Fruit fly (Drosophila melanogaster): ENCODE measurements around the gene CG7091.

Gene CG7091

dm6 chr3R:12985828-12986530 is 8.2 kb downstream of the CG7091 start, which contains the start of gene CG31342 (continued):
- TF ChIP-seq NfI (GFP tag; optimal IDR thresholded peaks at IDR 0.05) = peak; percentile 19
- TF ChIP-seq Six4 (GFP tag; optimal IDR thresholded peaks at IDR 0.05) = peak; percentile 61
- TF ChIP-seq gce (GFP tag; IDR thresholded peaks at IDR 0.05) = no peak
- no peak for TF ChIP-seq CG11560 (tag; IDR thresholded peaks at IDR 0.05)
- peak in 1 of 3 experiments; percentile 86 for TF ChIP-seq Stat92E (GFP tag; optimal IDR thresholded peaks at IDR 0.05)
- TF ChIP-seq ken (GFP tag; IDR thresholded peaks at IDR 0.05) = no peak
- no peak for TF ChIP-seq tap (tag; optimal IDR thresholded peaks at IDR 0.05)
- no peak for TF ChIP-seq Hr51 (GFP tag; optimal IDR thresholded peaks at IDR 0.05)
- no peak for TF ChIP-seq trh (GFP tag; optimal IDR thresholded peaks at IDR 0.05)
- no peak for TF ChIP-seq Mad (GFP tag; optimal IDR thresholded peaks at IDR 0.05)
- TF ChIP-seq phol (tag; optimal IDR thresholded peaks at IDR 0.05) = peak; percentile 99
- peak; percentile 48; the same call in 1 of the 2 replicates for TF ChIP-seq CG32532 (GFP tag; IDR thresholded peaks at IDR 0.05)
- no peak for TF ChIP-seq CG12236 (GFP tag; optimal IDR thresholded peaks at IDR 0.05)
- TF ChIP-seq Usf (GFP tag; optimal IDR thresholded peaks at IDR 0.05) = no peak
- no peak for TF ChIP-seq dan (GFP tag; IDR thresholded peaks at IDR 0.05)
- no peak for TF ChIP-seq CG8281 (tag; optimal IDR thresholded peaks at IDR 0.05)
- TF ChIP-seq sug (tag; optimal IDR thresholded peaks at IDR 0.05) = peak; percentile 54
- no peak for TF ChIP-seq CG18262 (tag; optimal IDR thresholded peaks at IDR 0.05)
- peak; percentile 36 for TF ChIP-seq CG33557 (GFP tag; optimal IDR thresholded peaks at IDR 0.05)
- TF ChIP-seq Blimp-1 (GFP tag; optimal IDR thresholded peaks at IDR 0.05) = no peak
- TF ChIP-seq Optix (GFP tag; IDR thresholded peaks at IDR 0.05) = no peak
- TF ChIP-seq CG4617 (GFP tag; optimal IDR thresholded peaks at IDR 0.05; ENCODE audit: borderline replicate concordance) = peak; percentile 93
- TF ChIP-seq CG4282 (GFP tag; optimal IDR thresholded peaks at IDR 0.05) = no peak
- TF ChIP-seq CG12155 (GFP tag; optimal IDR thresholded peaks at IDR 0.05) = no peak
- no peak for TF ChIP-seq CG18599 (GFP tag; optimal IDR thresholded peaks at IDR 0.05)
- no peak for TF ChIP-seq CG7839 (tag; optimal IDR thresholded peaks at IDR 0.05)
- TF ChIP-seq BEAF-32 (GFP tag; optimal IDR thresholded peaks at IDR 0.05) = peak; percentile 76
- TF ChIP-seq Gsc (GFP tag; IDR thresholded peaks at IDR 0.05) = no peak
- TF ChIP-seq Dek (tag; optimal IDR thresholded peaks at IDR 0.05) = peak; percentile 7
- no peak for TF ChIP-seq CG7786 (GFP tag; optimal IDR thresholded peaks at IDR 0.05)
- TF ChIP-seq Max (GFP tag; optimal IDR thresholded peaks at IDR 0.05) = no peak
- TF ChIP-seq Sry-β (GFP tag; optimal IDR thresholded peaks at IDR 0.05) = no peak
- no peak for TF ChIP-seq nau (GFP tag; optimal IDR thresholded peaks at IDR 0.05)
- peak; percentile 68 for TF ChIP-seq PHDP (tag; optimal IDR thresholded peaks at IDR 0.05)
- TF ChIP-seq CG17361 (GFP tag; IDR thresholded peaks at IDR 0.05) = no peak
- TF ChIP-seq CG14014 (GFP tag; IDR thresholded peaks at IDR 0.05) = peak; percentile 35; the same call in 1 of the 2 replicates
- no peak for TF ChIP-seq CG31441 (GFP tag; IDR thresholded peaks at IDR 0.05)
- TF ChIP-seq CG10431 (GFP tag; optimal IDR thresholded peaks at IDR 0.05) = no peak
- no peak for TF ChIP-seq CG12744 (GFP tag; optimal IDR thresholded peaks at IDR 0.05)
- peak; percentile 30 for TF ChIP-seq gfzf (GFP tag; optimal IDR thresholded peaks at IDR 0.05)
- no peak for TF ChIP-seq CG8478 (optimal IDR thresholded peaks at IDR 0.05)
- peak; percentile 14 for TF ChIP-seq CrebB (tag; optimal IDR thresholded peaks at IDR 0.05)
- TF ChIP-seq Ets97D (GFP tag; optimal IDR thresholded peaks at IDR 0.05) = peak; percentile 17
- peak; percentile 25; the same call in 1 of the 3 replicates for TF ChIP-seq ci (GFP tag; IDR thresholded peaks at IDR 0.05)
- TF ChIP-seq schlank (tag; optimal IDR thresholded peaks at IDR 0.05) = no peak
- peak; percentile 6 for TF ChIP-seq CG4328 (GFP tag; optimal IDR thresholded peaks at IDR 0.05)
- no peak for TF ChIP-seq bab2 (GFP tag; optimal IDR thresholded peaks at IDR 0.05)
- peak in 1 of 3 experiments; percentile 58 for TF ChIP-seq lola (GFP tag; optimal IDR thresholded peaks at IDR 0.05)
- TF ChIP-seq Gug (GFP tag; IDR thresholded peaks at IDR 0.05) = no peak
